Worm (Caenorhabditis elegans): ENCODE data around the gene aat-6.
"Not testable (repeated sequence)": the region's sequence is repeated elsewhere in the genome, so short reads cannot be mapped to it uniquely, and the experiment has no call there.

The aat-6 gene

DNA sequence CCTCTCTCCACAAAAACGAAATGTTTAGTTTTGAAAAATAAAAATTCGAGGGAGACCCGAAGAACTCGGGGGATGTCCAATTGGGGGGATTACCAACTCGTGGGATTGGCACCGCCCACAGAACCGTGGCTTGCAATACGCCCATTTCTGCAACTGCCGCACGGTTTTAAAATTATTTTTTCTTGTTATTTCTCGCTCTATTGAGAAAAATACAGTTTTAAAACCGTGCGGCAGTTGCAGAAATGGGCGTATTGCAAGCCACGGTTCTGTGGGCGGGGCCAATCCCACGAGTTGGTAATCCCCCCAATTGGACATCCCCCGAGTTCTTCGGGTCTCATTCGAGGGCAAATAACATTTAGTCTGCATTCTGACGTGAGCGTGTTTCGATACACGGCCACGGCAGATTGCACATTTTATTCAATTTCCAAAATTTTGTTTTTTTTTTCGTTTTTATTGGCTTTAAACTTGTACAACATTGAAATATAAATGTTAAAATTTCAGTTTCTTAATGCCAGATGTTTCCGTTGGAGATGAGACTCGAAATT lies 34.5 kb upstream of the aat-6 start, which contains the start of the genes C55A6.1 and C55A6.10 (continued):
- TF ChIP-seq lsl-1 (GFP tag; optimal IDR thresholded peaks at IDR 0.05) (peak; percentile 61), rcor-1 (GFP tag; IDR thresholded peaks at IDR 0.05) (peak; percentile 80), nfyb-1 (GFP tag; IDR thresholded peaks at IDR 0.05) (peak; percentile 97), lin-54 (GFP tag; optimal IDR thresholded peaks at IDR 0.05) (peak; percentile 72), D2030.7 (GFP tag; IDR thresholded peaks at IDR 0.05) (peak; percentile 93), nhr-80 (tag; optimal IDR thresholded peaks at IDR 0.05) (peak; percentile 70), ztf-6 (GFP tag; IDR thresholded peaks at IDR 0.05) (0 out of 2 replicates have a peak, but pooled peaks have one; percentile 17), rpc-1 (optimal IDR thresholded peaks at IDR 0.05) (peak; percentile 24), attf-3 (GFP tag; conservative IDR thresholded peaks at IDR 0.05) (peak; percentile 69), die-1 (tag; optimal IDR thresholded peaks at IDR 0.05) (peak; percentile 15), unc-130 (GFP tag; optimal IDR thresholded peaks at IDR 0.05) (peak; percentile 59), tbp1 (GFP tag; optimal IDR thresholded peaks at IDR 0.05) (peak; percentile 51), efl-1 (GFP tag; optimal IDR thresholded peaks at IDR 0.05) (peak; percentile 23), madf-8 (GFP tag; conservative IDR thresholded peaks at IDR 0.05) (peak; percentile 42; the same call in 1 of the 2 replicates), attf-6 (GFP tag; IDR thresholded peaks at IDR 0.05) (peak; percentile 76), lin-26 (GFP tag; IDR thresholded peaks at IDR 0.05) (0 out of 2 replicates have a peak, but pooled peaks have one; percentile 54), snpc-1.1 (tag; optimal IDR thresholded peaks at IDR 0.05; ENCODE audit: insufficient read depth) (peak; percentile 21), B0035.1 (tag; optimal IDR thresholded peaks at IDR 0.05) (peak; percentile 35), Y67H2A.10 (GFP tag; conservative IDR thresholded peaks at IDR 0.05) (peak; percentile 71; the same call in 1 of the 2 replicates), lin-35 (GFP tag; optimal IDR thresholded peaks at IDR 0.05) (peak in 1 of 3 experiments; percentile 66), athp-1 (tag; optimal IDR thresholded peaks at IDR 0.05) (peak; percentile 59), snpc-1.3 (tag; optimal IDR thresholded peaks at IDR 0.05; ENCODE audit: insufficient read depth) (peak; percentile 46), cebp-1 (GFP tag; IDR thresholded peaks at IDR 0.05) (0 out of 2 replicates have a peak, but pooled peaks have one; percentile 32), cebp-1 (tag; optimal IDR thresholded peaks at IDR 0.05) (peak; percentile 79), chd-7 (tag; optimal IDR thresholded peaks at IDR 0.05) (peak; percentile 50), C17E4.6 (GFP tag; IDR thresholded peaks at IDR 0.05) (peak; percentile 67), madf-6 (GFP tag; IDR thresholded peaks at IDR 0.05) (peak; percentile 71), ztf-28 (GFP tag; IDR thresholded peaks at IDR 0.05) (peak; percentile 82; the same call in 1 of the 2 replicates), tlf-1 (GFP tag; optimal IDR thresholded peaks at IDR 0.05) (peak; percentile 30), snpc-3.4 (tag; optimal IDR thresholded peaks at IDR 0.05) (peak; percentile 69), let-526 (GFP tag; IDR thresholded peaks at IDR 0.05) (peak; percentile 67; the same call in 1 of the 2 replicates), F23B12.7 (tag; optimal IDR thresholded peaks at IDR 0.05; ENCODE audit: insufficient read depth) (peak; percentile 56), hsf-1 (GFP tag; IDR thresholded peaks at IDR 0.05) (peak; percentile 38), ceh-100 (GFP tag; IDR thresholded peaks at IDR 0.05) (peak; percentile 97), Y53G8AR.9 (GFP tag; conservative IDR thresholded peaks at IDR 0.05) (peak; percentile 70; the same call in 1 of the 2 replicates), B0336.3 (GFP tag; IDR thresholded peaks at IDR 0.05) (0 out of 2 replicates have a peak, but pooled peaks have one; percentile 54), sea-2 (GFP tag; IDR thresholded peaks at IDR 0.05) (0 out of 2 replicates have a peak, but pooled peaks have one; percentile 27), egl-44 (GFP tag; IDR thresholded peaks at IDR 0.05) (peak; percentile 65; the same call in 1 of the 2 replicates), nhr-90 (tag; optimal IDR thresholded peaks at IDR 0.05) (peak; percentile 20), Y95B8A.8 (GFP tag; IDR thresholded peaks at IDR 0.05) (peak; percentile 78; the same call in 1 of the 2 replicates), K11D2.4 (GFP tag; IDR thresholded peaks at IDR 0.05) (peak; percentile 78; the same call in 1 of the 2 replicates), dox-1 (GFP tag; IDR thresholded peaks at IDR 0.05) (peak; percentile 93), attf-5 (GFP tag; optimal IDR thresholded peaks at IDR 0.05) (peak; percentile 86), hmg-1.2 (GFP tag; IDR thresholded peaks at IDR 0.05) (peak; percentile 64; the same call in 1 of the 2 replicates), dpl-1 (GFP tag; optimal IDR thresholded peaks at IDR 0.05) (peak; percentile 31), Y56A3A.18 (GFP tag; IDR thresholded peaks at IDR 0.05) (peak; percentile 70; the same call in 1 of the 2 replicates)
- not testable (repeated sequence) for TF ChIP-seq rpc-1 (tag; optimal IDR thresholded peaks at IDR 0.05)

Data from whole organism, young adult.